Worm (Caenorhabditis elegans): ENCODE measurements around the gene str-168.

str-168 gene

DNA sequence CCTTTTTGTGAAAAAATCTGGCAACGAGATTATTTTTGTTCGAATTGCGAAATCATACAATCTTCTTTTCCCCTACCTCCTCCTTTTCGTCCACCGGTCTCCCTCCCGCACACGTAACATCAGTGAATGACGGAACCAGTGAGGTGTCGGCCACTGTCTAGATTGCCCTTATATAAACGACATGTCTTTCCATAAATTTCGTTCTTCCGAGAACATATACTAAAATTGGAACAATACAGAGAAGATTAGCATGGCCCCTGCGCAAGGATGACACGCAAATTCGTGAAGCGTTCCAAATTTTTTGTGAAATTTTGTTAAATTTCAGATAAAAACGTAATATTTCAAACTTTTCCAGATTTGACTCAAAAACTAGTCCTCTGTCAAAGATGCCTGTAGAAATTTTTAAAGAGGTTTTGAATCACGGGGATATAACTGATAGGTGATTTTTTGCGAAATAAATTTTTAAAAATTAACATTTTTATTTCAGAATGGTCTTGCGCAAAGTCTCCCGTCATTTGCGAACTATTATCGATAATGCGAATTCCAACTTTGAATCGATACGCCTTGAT lies 7.9 kb upstream of the str-168 start (continued):
- no peak for TF ChIP-seq skn-1 (tag; optimal IDR thresholded peaks at IDR 0.05)
- no peak for TF ChIP-seq hif-1 (tag; optimal IDR thresholded peaks at IDR 0.05)
- TF ChIP-seq attf-4 (tag; optimal IDR thresholded peaks at IDR 0.05): no peak
- no peak for TF ChIP-seq Y105C5A.15 (GFP tag; IDR thresholded peaks at IDR 0.05)
- no peak for TF ChIP-seq zip-11 (GFP tag; IDR thresholded peaks at IDR 0.05)
- no peak for TF ChIP-seq mes-2 (tag; optimal IDR thresholded peaks at IDR 0.05; ENCODE audit: poor library complexity, severe bottlenecking)
- TF ChIP-seq zfp-2 (tag; optimal IDR thresholded peaks at IDR 0.05): no peak
- no peak; the same call in 1 of the 2 replicates for TF ChIP-seq lin-38 (GFP tag; IDR thresholded peaks at IDR 0.05)
- no peak for TF ChIP-seq fos-1 (tag; optimal IDR thresholded peaks at IDR 0.05)
- peak; percentile 61 for TF ChIP-seq aha-1 (tag)
- TF ChIP-seq hlh-11 (tag; optimal IDR thresholded peaks at IDR 0.05): no peak
- TF ChIP-seq aly-2 (tag; optimal IDR thresholded peaks at IDR 0.05): no peak
- no peak for TF ChIP-seq madf-9 (GFP tag; conservative IDR thresholded peaks at IDR 0.05)
- TF ChIP-seq ztf-7 (tag; optimal IDR thresholded peaks at IDR 0.05): peak; percentile 41
- TF ChIP-seq lin-39 (tag; optimal IDR thresholded peaks at IDR 0.05): no peak
- no peak for TF ChIP-seq F10B5.3 (tag; optimal IDR thresholded peaks at IDR 0.05)
- TF ChIP-seq nhr-41 (GFP tag; IDR thresholded peaks at IDR 0.05): no peak
- no peak for TF ChIP-seq nhr-76 (tag; optimal IDR thresholded peaks at IDR 0.05)
- TF ChIP-seq unc-130 (GFP tag; optimal IDR thresholded peaks at IDR 0.05): no peak
- TF ChIP-seq mep-1 (tag; optimal IDR thresholded peaks at IDR 0.05): no peak
- TF ChIP-seq nhr-102 (tag; optimal IDR thresholded peaks at IDR 0.05): peak; percentile 60
- TF ChIP-seq dmd-6 (GFP tag; IDR thresholded peaks at IDR 0.05): no peak; the same call in 1 of the 2 replicates
- no peak for TF ChIP-seq lsy-2 (tag; optimal IDR thresholded peaks at IDR 0.05)
- TF ChIP-seq hmg-1.1 (GFP tag; IDR thresholded peaks at IDR 0.05): no peak
- TF ChIP-seq egl-43 (GFP tag; IDR thresholded peaks at IDR 0.05): no peak
- 0 out of 2 replicates have a peak, but pooled peaks have one; percentile 59 for TF ChIP-seq ZK337.2 (GFP tag; IDR thresholded peaks at IDR 0.05)
- TF ChIP-seq daf-12 (tag; optimal IDR thresholded peaks at IDR 0.05): no peak
- TF ChIP-seq sdz-12 (GFP tag; optimal IDR thresholded peaks at IDR 0.05): no peak
- peak; percentile 37 to 50; a peak in 1 of 4 replicates for TF ChIP-seq madf-5 (GFP tag; IDR thresholded peaks at IDR 0.05)
- no peak for TF ChIP-seq ceh-62 (tag; optimal IDR thresholded peaks at IDR 0.05)
- TF ChIP-seq F26F4.8 (GFP tag; conservative IDR thresholded peaks at IDR 0.05): peak; percentile 89
- no peak for TF ChIP-seq ceh-82 (tag; optimal IDR thresholded peaks at IDR 0.05)
- TF ChIP-seq rbr-2 (tag; optimal IDR thresholded peaks at IDR 0.05): no peak
- no peak for TF ChIP-seq lin-29 (GFP tag; IDR thresholded peaks at IDR 0.05)
- TF ChIP-seq nhr-6 (tag; optimal IDR thresholded peaks at IDR 0.05): no peak
- no peak for TF ChIP-seq zfp-3 (GFP tag; conservative IDR thresholded peaks at IDR 0.05)
- TF ChIP-seq cey-2 (tag; optimal IDR thresholded peaks at IDR 0.05; ENCODE audit: borderline replicate concordance, insufficient read depth): no peak
- peak; percentile 57 for TF ChIP-seq spr-1 (tag; optimal IDR thresholded peaks at IDR 0.05)
- no peak for TF ChIP-seq ces-1 (GFP tag; optimal IDR thresholded peaks at IDR 0.05)
- TF ChIP-seq nhr-25 (tag; optimal IDR thresholded peaks at IDR 0.05; ENCODE audit: borderline replicate concordance, insufficient read depth): no peak
- no peak for TF ChIP-seq arid-1 (GFP tag; conservative IDR thresholded peaks at IDR 0.05)
- TF ChIP-seq ceh-32 (tag; optimal IDR thresholded peaks at IDR 0.05; ENCODE audit: poor library complexity): no peak
- TF ChIP-seq lir-3 (tag; optimal IDR thresholded peaks at IDR 0.05): no peak
- no peak for TF ChIP-seq lin-1 (GFP tag; IDR thresholded peaks at IDR 0.05)
- no peak for TF ChIP-seq ZK546.5 (tag; optimal IDR thresholded peaks at IDR 0.05)
- TF ChIP-seq unc-39 (tag; optimal IDR thresholded peaks at IDR 0.05): no peak
- TF ChIP-seq ama-1 (optimal IDR thresholded peaks at IDR 0.05): no peak
- TF ChIP-seq nhr-48 (tag; optimal IDR thresholded peaks at IDR 0.05): no peak
- no peak for TF ChIP-seq dmd-8 (GFP tag; IDR thresholded peaks at IDR 0.05)
- no peak for TF ChIP-seq nhr-42 (GFP tag; IDR thresholded peaks at IDR 0.05)
- no peak for TF ChIP-seq ctbp-1 (GFP tag; IDR thresholded peaks at IDR 0.05)
